Fruit fly (Drosophila melanogaster): ENCODE data around the gene Nrt.
A peak's percentile ranks its signal among the peaks of the same experiment; 100 is the strongest.

Nrt gene

DNA sequence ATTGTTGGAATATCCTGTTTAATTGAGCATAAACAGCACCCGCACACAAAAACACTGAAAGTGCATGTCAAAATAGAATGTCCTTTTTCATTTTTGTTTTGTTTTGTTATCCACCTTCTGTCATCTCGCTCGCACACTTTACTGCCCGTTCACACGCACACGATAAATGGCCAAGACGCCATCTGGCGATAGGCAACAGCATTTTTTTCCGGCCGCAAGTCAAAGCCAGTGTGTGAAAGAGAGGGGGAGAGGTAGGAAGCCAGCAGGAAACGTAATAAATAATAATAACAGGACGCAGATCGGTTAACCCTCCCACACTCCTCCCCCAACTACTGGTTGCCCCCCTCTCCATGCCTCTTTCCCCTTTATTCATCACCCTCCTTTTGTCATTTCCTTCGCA, 4.0 kb downstream of the Nrt start (continued):
- TF ChIP-seq zen (tag; optimal IDR thresholded peaks at IDR 0.05): peak; percentile 85
- TF ChIP-seq Myb (GFP tag; optimal IDR thresholded peaks at IDR 0.05): no peak
- TF ChIP-seq Awh (GFP tag; IDR thresholded peaks at IDR 0.05): peak; percentile 34; the same call in 1 of the 2 replicates
- peak; percentile 29 for TF ChIP-seq CG33557 (GFP tag; optimal IDR thresholded peaks at IDR 0.05)
- no peak for TF ChIP-seq jing (GFP tag; optimal IDR thresholded peaks at IDR 0.05)
- TF ChIP-seq Sox102F (GFP tag; optimal IDR thresholded peaks at IDR 0.05): peak; percentile 2
- TF ChIP-seq CG10431 (GFP tag; optimal IDR thresholded peaks at IDR 0.05): peak; percentile 34
- peak; percentile 31 for TF ChIP-seq NfI (GFP tag; optimal IDR thresholded peaks at IDR 0.05)
- TF ChIP-seq CG8924 (tag; optimal IDR thresholded peaks at IDR 0.05): peak; percentile 29
- TF ChIP-seq CG8359 (GFP tag; optimal IDR thresholded peaks at IDR 0.05; ENCODE audit: borderline replicate concordance): peak; percentile 52
- TF ChIP-seq toy (GFP tag; IDR thresholded peaks at IDR 0.05): no peak
- peak; percentile 32 for TF ChIP-seq Meics (GFP tag; optimal IDR thresholded peaks at IDR 0.05)
- TF ChIP-seq cato (GFP tag; optimal IDR thresholded peaks at IDR 0.05; ENCODE audit: borderline replicate concordance): no peak
- peak; percentile 39 for TF ChIP-seq Atf6 (GFP tag; IDR thresholded peaks at IDR 0.05)
- 0 out of 3 replicates have a peak, but pooled peaks have one; percentile 29 for TF ChIP-seq Opbp (GFP tag; IDR thresholded peaks at IDR 0.05; ENCODE audit: partially characterized antibody)
- TF ChIP-seq CG6813 (GFP tag; optimal IDR thresholded peaks at IDR 0.05): peak; percentile 52
- no peak for TF ChIP-seq CkIIα-i1 (GFP tag; IDR thresholded peaks at IDR 0.05)
- peak; percentile 27 for TF ChIP-seq CG5180 (GFP tag; optimal IDR thresholded peaks at IDR 0.05)
- peak; percentile 10 for TF ChIP-seq Lhr (GFP tag; optimal IDR thresholded peaks at IDR 0.05)
- TF ChIP-seq CG31365 (tag; optimal IDR thresholded peaks at IDR 0.05): no peak
- no peak for TF ChIP-seq maf-S (GFP tag; optimal IDR thresholded peaks at IDR 0.05)
- peak; percentile 9 for TF ChIP-seq CG8281 (tag; optimal IDR thresholded peaks at IDR 0.05)
- peak; percentile 6 for TF ChIP-seq ind (GFP tag; optimal IDR thresholded peaks at IDR 0.05)
- TF ChIP-seq insv (GFP tag; optimal IDR thresholded peaks at IDR 0.05): peak in 1 of 2 experiments; percentile 70
- TF ChIP-seq grn (GFP tag; optimal IDR thresholded peaks at IDR 0.05): peak; percentile 35
- TF ChIP-seq CG10462 (GFP tag; optimal IDR thresholded peaks at IDR 0.05): peak; percentile 21
- TF ChIP-seq nom (GFP tag; optimal IDR thresholded peaks at IDR 0.05): peak; percentile 74
- TF ChIP-seq chif (GFP tag; optimal IDR thresholded peaks at IDR 0.05): peak in 1 of 2 experiments; percentile 30
- TF ChIP-seq Ssrp (tag; optimal IDR thresholded peaks at IDR 0.05): no peak
- TF ChIP-seq pum (GFP tag; optimal IDR thresholded peaks at IDR 0.05): no peak
- no peak for TF ChIP-seq gem (tag; optimal IDR thresholded peaks at IDR 0.05)
- no peak for TF ChIP-seq CG10274 (GFP tag; optimal IDR thresholded peaks at IDR 0.05)
- no peak for TF ChIP-seq CG12391 (tag; optimal IDR thresholded peaks at IDR 0.05)
- TF ChIP-seq CG10979 (tag; optimal IDR thresholded peaks at IDR 0.05): peak; percentile 73
- TF ChIP-seq CG15514 (GFP tag; optimal IDR thresholded peaks at IDR 0.05): peak; percentile 12
- 0 out of 2 replicates have a peak, but pooled peaks have one; percentile 17 for TF ChIP-seq sob (GFP tag; IDR thresholded peaks at IDR 0.05)
- no peak for TF ChIP-seq Trl (optimal IDR thresholded peaks at IDR 0.05)
- TF ChIP-seq Trl (GFP tag; optimal IDR thresholded peaks at IDR 0.05): peak; percentile 7
- TF ChIP-seq CG4360 (GFP tag; IDR thresholded peaks at IDR 0.05): 0 out of 2 replicates have a peak, but pooled peaks have one; percentile 29
- TF ChIP-seq ash1 (GFP tag; optimal IDR thresholded peaks at IDR 0.05): peak; percentile 45
- 0 out of 3 replicates have a peak, but pooled peaks have one; percentile 30 for TF ChIP-seq zfh1 (GFP tag; IDR thresholded peaks at IDR 0.05)
- peak; percentile 41 for TF ChIP-seq CG1603 (tag; optimal IDR thresholded peaks at IDR 0.05)
- TF ChIP-seq zf30C (GFP tag; optimal IDR thresholded peaks at IDR 0.05): peak; percentile 27
- TF ChIP-seq CG7357 (GFP tag; IDR thresholded peaks at IDR 0.05): no peak
- TF ChIP-seq pb (GFP tag; optimal IDR thresholded peaks at IDR 0.05): peak; percentile 40
- TF ChIP-seq cad (GFP tag; optimal IDR thresholded peaks at IDR 0.05): peak; percentile 9
- TF ChIP-seq luna (GFP tag; optimal IDR thresholded peaks at IDR 0.05): no peak
- peak; percentile 47 for TF ChIP-seq CG8089 (GFP tag; optimal IDR thresholded peaks at IDR 0.05)
- no peak for TF ChIP-seq Hmr (GFP tag; optimal IDR thresholded peaks at IDR 0.05)
- TF ChIP-seq CG12155 (GFP tag; optimal IDR thresholded peaks at IDR 0.05): no peak

Measured in whole organism, embryonic.